Worm (Caenorhabditis elegans) whole organism, L3 larva: ENCODE data around the gene ten-1.

Experiments used
- ZK546.5 ChIP-seq: sonication (generic microtip); optimal IDR thresholded peaks from 2 replicates; lab custom pipeline; 2017; ENCODE audit warnings: missing biosample characterization, missing genetic modification characterization
- ceh-16 ChIP-seq: sonication (generic microtip); optimal IDR thresholded peaks from 2 replicates; lab custom pipeline; 2017; ENCODE audit warnings: missing biosample characterization, missing genetic modification characterization
- ceh-82 ChIP-seq: fragments of 150-350 bp; optimal IDR thresholded peaks from 2 replicates; lab custom pipeline; 2014; ENCODE audit warnings: missing biosample characterization, missing genetic modification characterization
- egl-27 ChIP-seq: sonication (generic microtip); optimal IDR thresholded peaks from 4 replicates; lab custom pipeline; 2017; ENCODE audit warnings: missing biosample characterization, missing genetic modification reagents, missing genetic modification characterization
- fkh-10 ChIP-seq: sonication (generic microtip); optimal IDR thresholded peaks from 2 replicates; lab custom pipeline; 2017; ENCODE audit warnings: missing biosample characterization, missing genetic modification reagents, missing genetic modification characterization
- lin-15B ChIP-seq: fragments of 150-350 bp; optimal IDR thresholded peaks from 2 replicates; lab custom pipeline; 2014; ENCODE audit warnings: missing biosample characterization, missing genetic modification characterization
- nfya-1 ChIP-seq: sonication (generic microtip); optimal IDR thresholded peaks from 2 replicates; lab custom pipeline; 2017; ENCODE audit warnings: missing genetic modification characterization, mild to moderate bottlenecking, missing compliant biosample characterization, antibody characterized with exemption, moderate library complexity; ENCODE audit not compliant: insufficient read depth
- nhr-12 ChIP-seq: fragments of 150-350 bp; optimal IDR thresholded peaks from 2 replicates; lab custom pipeline; 2014; ENCODE audit warnings: missing biosample characterization, missing genetic modification characterization
- nhr-77 ChIP-seq: fragments of 150-350 bp; optimal IDR thresholded peaks from 2 replicates; lab custom pipeline; 2014; ENCODE audit warnings: missing biosample characterization, missing genetic modification characterization
- skn-1 ChIP-seq: fragments of 150-350 bp; optimal IDR thresholded peaks from 2 replicates; lab custom pipeline; 2014; ENCODE audit warnings: missing biosample characterization, missing genetic modification characterization
- snpc-4 ChIP-seq: fragments of 150-350 bp; optimal IDR thresholded peaks from 2 replicates; lab custom pipeline; 2014; ENCODE audit warnings: missing biosample characterization, missing genetic modification characterization
- unc-62 ChIP-seq: fragments of 150-350 bp; sonication (generic microtip); optimal IDR thresholded peaks from 4 replicates; lab custom pipeline; 2014; ENCODE audit warnings: missing biosample characterization, missing genetic modification reagents, missing genetic modification characterization

ce11 chrIII:6848654-6849204 lies 28.0 kb downstream of the ten-1 start, which contains the start of gene dhhc-5:
- TF ChIP-seq ceh-16 = no peak
- TF ChIP-seq ceh-82 (tag; lab: Kevin White, UChicago) = no peak
- TF ChIP-seq egl-27 (tag; lab: Kevin White, UChicago) = no peak
- TF ChIP-seq fkh-10 (GFP tag; lab: Kevin White, UChicago) = no peak
- TF ChIP-seq ZK546.5 (tag; lab: Kevin White, UChicago) = no peak
- no peak for TF ChIP-seq nhr-12
- no peak for TF ChIP-seq nfya-1
- no peak for TF ChIP-seq unc-62 (GFP tag; lab: Kevin White, UChicago)
- no peak for TF ChIP-seq snpc-4
- no peak for TF ChIP-seq nhr-77 (tag; lab: Kevin White, UChicago)
- peak; percentile 24 for TF ChIP-seq skn-1 (tag; lab: Kevin White, UChicago)
- no peak for TF ChIP-seq lin-15B
